Worm (Caenorhabditis elegans): ENCODE results near the gene glb-10.
A peak's percentile ranks its signal among the peaks of the same experiment; 100 is the strongest.

DNA sequence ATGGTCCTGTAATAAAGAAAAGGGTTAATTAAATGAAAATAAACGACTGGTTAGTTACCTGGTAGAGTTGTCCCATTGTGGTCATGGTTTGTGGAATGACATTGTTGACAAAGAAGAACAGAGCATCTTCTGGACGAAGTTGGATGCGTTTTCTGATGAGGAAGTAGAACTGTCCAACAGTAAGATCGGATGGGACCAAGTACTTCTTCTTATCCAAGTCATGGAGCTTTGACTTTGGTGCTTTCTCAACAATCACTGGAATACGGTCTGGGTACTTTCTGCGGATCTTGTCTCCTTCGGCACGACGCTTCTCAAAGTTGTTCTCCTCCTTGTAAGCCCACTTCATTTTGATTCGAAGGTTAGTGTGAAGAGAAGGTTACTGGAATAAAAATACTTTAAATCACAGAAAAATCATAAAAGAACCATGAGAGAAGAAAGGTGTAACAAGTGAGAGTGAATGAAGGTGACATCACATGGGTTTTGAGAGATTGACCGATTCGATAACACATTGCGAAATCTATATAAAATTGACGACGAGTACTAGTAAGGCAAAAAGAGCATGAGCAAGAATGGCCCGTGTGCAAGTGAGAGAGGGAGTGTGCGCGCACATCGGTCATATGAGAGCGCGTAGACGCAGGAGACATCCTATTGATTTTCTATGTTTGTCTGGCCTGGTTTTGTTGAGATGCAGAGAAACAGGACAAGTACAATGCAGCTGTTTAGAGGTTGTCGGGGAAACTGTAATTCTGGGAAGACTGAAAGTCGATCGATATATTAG is 38.4 kb upstream of the glb-10 start, which contains the start of gene lgg-1:
- TF ChIP-seq aly-2 (tag; optimal IDR thresholded peaks at IDR 0.05) (no peak), fos-1 (tag; optimal IDR thresholded peaks at IDR 0.05) (peak; percentile 32), nhr-28 (tag; optimal IDR thresholded peaks at IDR 0.05) (no peak), rnt-1 (tag; optimal IDR thresholded peaks at IDR 0.05) (peak; percentile 58), skn-1 (tag; optimal IDR thresholded peaks at IDR 0.05) (peak; percentile 88), efl-3 (GFP tag; optimal IDR thresholded peaks at IDR 0.05) (no peak), elt-3 (tag; optimal IDR thresholded peaks at IDR 0.05) (peak in 1 of 6 experiments; percentile 23), zag-1 (tag; optimal IDR thresholded peaks at IDR 0.05) (no peak), ztf-4 (tag; optimal IDR thresholded peaks at IDR 0.05) (peak; percentile 54)
